Fruit fly (Drosophila melanogaster) whole organism: Measurements from ENCODE around the gene CG43163.

Source experiments
- Dll ChIP-seq: fragments of >200 bp; optimal IDR thresholded peaks from 2 replicates; lab custom pipeline; 2017
- EcR ChIP-seq, 2 experiments: fragments of >200 bp; optimal IDR thresholded peaks; 2 replicates each; lab custom pipeline; 2017; ENCODE audit warnings: missing biosample characterization in 2 of 2, missing genetic modification characterization in 2 of 2, missing genetic modification reagents in 2 of 2
- pan ChIP-seq: fragments of >200 bp; optimal IDR thresholded peaks from 2 replicates; lab custom pipeline; 2017

DNA sequence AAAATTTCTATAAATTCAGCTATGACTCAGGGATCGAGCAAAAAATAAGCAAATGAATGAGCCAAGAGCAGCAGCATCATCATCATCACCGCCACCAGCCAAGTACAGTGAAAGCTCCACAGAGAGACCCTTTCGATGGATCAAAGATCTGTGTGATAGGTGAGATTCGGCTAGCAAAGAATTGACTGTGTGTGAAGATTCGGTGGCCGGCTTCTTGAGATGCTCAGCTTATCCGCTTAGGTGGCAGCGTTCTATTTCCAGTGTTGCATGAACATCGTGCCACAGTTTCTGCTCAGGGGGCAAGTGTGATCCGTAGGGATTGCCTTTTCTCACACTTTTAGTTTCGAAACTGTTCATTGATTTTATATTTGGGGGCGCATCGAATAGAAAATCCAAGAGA is 46.2 kb upstream of the CG43163 start:
- TF ChIP-seq EcR (GFP tag; optimal IDR thresholded peaks at IDR 0.05; lab: Kevin White, UChicago) (no peak), Dll (no peak), pan (lab: Kevin White, UChicago) (no peak)
